Worm (Caenorhabditis elegans): ENCODE data around the gene str-164.
A peak's percentile ranks its signal among the peaks of the same experiment; 100 is the strongest.
"Not testable (repeated sequence)": the region's sequence is repeated elsewhere in the genome, so short reads cannot be mapped to it uniquely, and the experiment has no call there.

DNA sequence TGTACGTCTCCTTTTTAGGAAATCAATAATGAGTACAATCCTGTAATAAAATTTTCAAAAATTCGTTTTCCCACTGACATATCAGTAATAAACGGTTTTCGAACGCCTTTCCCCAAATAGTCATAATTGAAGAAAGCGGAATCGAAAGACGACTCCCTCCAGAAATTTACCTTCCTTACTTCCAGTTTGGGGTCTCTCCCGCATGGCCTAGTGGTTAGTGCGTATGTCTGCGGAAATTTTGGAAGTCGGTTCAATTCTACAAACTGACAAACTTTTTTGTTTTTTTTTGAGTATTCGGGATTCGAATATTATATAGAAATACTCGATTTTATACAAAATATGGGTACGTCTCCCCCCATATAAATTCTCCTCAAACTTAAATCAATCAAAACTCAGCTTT is 10.8 kb upstream of the str-164 start:
- not testable (repeated sequence) for TF ChIP-seq pha-4 (tag; optimal IDR thresholded peaks at IDR 0.05); B0336.3 (GFP tag; IDR thresholded peaks at IDR 0.05); unc-62 (GFP tag; optimal IDR thresholded peaks at IDR 0.05); tlf-1 (GFP tag; optimal IDR thresholded peaks at IDR 0.05); hlh-26 (GFP tag; conservative IDR thresholded peaks at IDR 0.05); dpl-1 (GFP tag; optimal IDR thresholded peaks at IDR 0.05); nhr-179 (tag; optimal IDR thresholded peaks at IDR 0.05); sea-2 (GFP tag; IDR thresholded peaks at IDR 0.05)
- TF ChIP-seq T07F8.4 (tag; optimal IDR thresholded peaks at IDR 0.05) = peak; percentile 16

Data from whole organism, young adult.